Worm (Caenorhabditis elegans) whole organism, L1 larva: ENCODE results near the gene F37C12.18.

Experiments
- C04F5.9 ChIP-seq: sonication (generic microtip); optimal IDR thresholded peaks from 2 replicates; lab custom pipeline; 2016; ENCODE audit warnings: missing genetic modification characterization, missing compliant biosample characterization
- C34B4.2 ChIP-seq: sonication (generic microtip); optimal IDR thresholded peaks from 2 replicates; lab custom pipeline; 2017; ENCODE audit warnings: mild to moderate bottlenecking, missing genetic modification characterization, missing compliant biosample characterization
- F16B12.6 ChIP-seq: fragments of 150-350 bp; optimal IDR thresholded peaks from 2 replicates; lab custom pipeline; 2014; ENCODE audit warnings: missing biosample characterization, missing genetic modification characterization
- aha-1 ChIP-seq: fragments of 150-350 bp; optimal IDR thresholded peaks from 2 replicates; lab custom pipeline; 2014; ENCODE audit warnings: missing biosample characterization, missing genetic modification characterization
- alr-1 ChIP-seq: fragments of 200-800 bp; sonication (Bioruptor generic); optimal IDR thresholded peaks from 2 replicates; lab custom pipeline; 2018; ENCODE audit warnings: borderline replicate concordance, mild to moderate bottlenecking, missing genetic modification characterization, missing compliant biosample characterization
- ceh-88 ChIP-seq: fragments of 200-800 bp; sonication (Bioruptor generic); IDR thresholded peaks from 2 replicates; pipeline ENCODE4 v1.3.6; 2022; ENCODE audit warnings: missing genetic modification characterization, missing compliant biosample characterization
- ceh-90 ChIP-seq: sonication (generic microtip); optimal IDR thresholded peaks from 2 replicates; lab custom pipeline; 2016; ENCODE audit warnings: missing genetic modification characterization, missing compliant biosample characterization
- dpl-1 ChIP-seq, 3 experiments: fragments of 150-350 bp in 2 of 3; sonication (generic microtip) in 1 of 3; optimal IDR thresholded peaks; 2 replicates each; lab custom pipeline; 2014 to 2017; ENCODE audit warnings: missing biosample characterization in 3 of 3, missing genetic modification characterization in 3 of 3, missing genetic modification reagents in 3 of 3
- efl-1 ChIP-seq, 4 experiments: fragments of 150-350 bp; optimal IDR thresholded peaks in 3 of 4; peaks in 1 of 4; 1 replicate in 1 of 4; 2 replicates in 3 of 4; lab custom pipeline; 2014; ENCODE audit warnings: missing biosample characterization in 2 of 4, missing genetic modification characterization in 2 of 4, missing genetic modification reagents in 2 of 4
- efl-3 ChIP-seq: fragments of 200-800 bp; sonication (Bioruptor generic); optimal IDR thresholded peaks from 2 replicates; lab custom pipeline; 2018; ENCODE audit warnings: mild to moderate bottlenecking, missing genetic modification characterization, missing compliant biosample characterization
- egl-27 ChIP-seq, 2 experiments: fragments of 150-350 bp in 1 of 2; sonication (generic microtip); optimal IDR thresholded peaks; 3 replicates each; lab custom pipeline; 2017 to 2018; ENCODE audit warnings: missing biosample characterization in 2 of 2, missing genetic modification characterization in 2 of 2, missing genetic modification reagents in 2 of 2
- elt-3 ChIP-seq, 6 experiments: fragments of 150-350 bp in 1 of 6; sonication (generic microtip); optimal IDR thresholded peaks; 2 replicates each; lab custom pipeline; 2017 to 2018; ENCODE audit warnings: missing biosample characterization in 6 of 6, missing genetic modification characterization in 6 of 6, inconsistent platforms in 1 of 6
- ets-5 ChIP-seq: fragments of 200-800 bp; sonication (Bioruptor generic); IDR thresholded peaks from 2 replicates; pipeline ENCODE4 v1.3.6; 2022; ENCODE audit warnings: missing genetic modification characterization, missing compliant biosample characterization
- fkh-10 ChIP-seq: sonication (generic microtip); optimal IDR thresholded peaks from 2 replicates; lab custom pipeline; 2017; ENCODE audit warnings: missing biosample characterization, missing genetic modification reagents, missing genetic modification characterization
- fkh-8 ChIP-seq: sonication (generic microtip); optimal IDR thresholded peaks from 2 replicates; lab custom pipeline; 2016; ENCODE audit warnings: mild to moderate bottlenecking, missing genetic modification characterization, missing compliant biosample characterization
- grh-1 ChIP-seq: fragments of 200-800 bp; sonication (Bioruptor generic); IDR thresholded peaks from 2 replicates; pipeline ENCODE4 v1.3.6; 2022; ENCODE audit warnings: missing genetic modification reagents, missing genetic modification characterization, missing compliant biosample characterization
- hlh-17 ChIP-seq: fragments of 200-800 bp; sonication (Bioruptor generic); optimal IDR thresholded peaks from 2 replicates; lab custom pipeline; 2018; ENCODE audit warnings: missing genetic modification characterization, mild to moderate bottlenecking, missing compliant biosample characterization, moderate library complexity, borderline replicate concordance
- irx-1 ChIP-seq: sonication (generic microtip); optimal IDR thresholded peaks from 2 replicates; lab custom pipeline; 2016; ENCODE audit warnings: missing genetic modification characterization, missing compliant biosample characterization
- jun-1 ChIP-seq: fragments of 150-350 bp; optimal IDR thresholded peaks from 2 replicates; lab custom pipeline; 2014; ENCODE audit warnings: missing biosample characterization, missing genetic modification reagents, missing genetic modification characterization
- lin-13 ChIP-seq: fragments of 150-350 bp; optimal IDR thresholded peaks from 2 replicates; lab custom pipeline; 2014; ENCODE audit warnings: missing biosample characterization, missing genetic modification reagents, missing genetic modification characterization
- lin-14 ChIP-seq: fragments of 200-800 bp; sonication (Bioruptor generic); optimal IDR thresholded peaks from 2 replicates; lab custom pipeline; 2018; ENCODE audit warnings: mild to moderate bottlenecking, missing genetic modification characterization, moderate library complexity, missing compliant biosample characterization
- lin-15B ChIP-seq: fragments of 150-350 bp; sonication (generic microtip); optimal IDR thresholded peaks from 3 replicates; lab custom pipeline; 2014; ENCODE audit warnings: missing biosample characterization, missing genetic modification characterization
- lin-39 ChIP-seq: fragments of 150-350 bp; optimal IDR thresholded peaks from 2 replicates; lab custom pipeline; 2014; ENCODE audit warnings: missing biosample characterization, missing genetic modification reagents, missing genetic modification characterization
- lir-3 ChIP-seq: sonication (generic microtip); optimal IDR thresholded peaks from 2 replicates; lab custom pipeline; 2016; ENCODE audit warnings: mild to moderate bottlenecking, missing genetic modification characterization, moderate library complexity, missing compliant biosample characterization; ENCODE audit not compliant: poor library complexity
- lsy-2 ChIP-seq, 2 experiments: fragments of 150-350 bp; optimal IDR thresholded peaks; 2 replicates each; lab custom pipeline; 2014; ENCODE audit warnings: missing biosample characterization in 2 of 2, missing genetic modification characterization in 2 of 2
- nhr-12 ChIP-seq: sonication (generic microtip); optimal IDR thresholded peaks from 2 replicates; lab custom pipeline; 2017; ENCODE audit warnings: missing biosample characterization, missing genetic modification characterization
- nhr-19 ChIP-seq: fragments of 200-800 bp; sonication (Bioruptor generic); conservative IDR thresholded peaks from 2 replicates; pipeline ENCODE4 v1.3.6; 2022; ENCODE audit warnings: missing genetic modification characterization, missing compliant biosample characterization
- nhr-28 ChIP-seq: fragments of 150-350 bp; optimal IDR thresholded peaks from 2 replicates; lab custom pipeline; 2014; ENCODE audit warnings: missing biosample characterization, missing genetic modification characterization
- nhr-77 ChIP-seq: fragments of 150-350 bp; optimal IDR thresholded peaks from 2 replicates; lab custom pipeline; 2014; ENCODE audit warnings: missing biosample characterization, missing genetic modification characterization
- nhr-85 ChIP-seq: sonication (generic microtip); peaks from one replicate; lab custom pipeline; 2016; ENCODE audit warnings: missing genetic modification characterization, inconsistent platforms, missing compliant biosample characterization
- pax-3 ChIP-seq: fragments of 200-800 bp; sonication (Bioruptor generic); optimal IDR thresholded peaks from 2 replicates; lab custom pipeline; 2018; ENCODE audit warnings: mild to moderate bottlenecking, missing genetic modification characterization, moderate library complexity, missing compliant biosample characterization
- snu-23 ChIP-seq: sonication (generic microtip); optimal IDR thresholded peaks from 2 replicates; lab custom pipeline; 2016; ENCODE audit warnings: missing genetic modification characterization, missing compliant biosample characterization
- sox-4 ChIP-seq: sonication (generic microtip); optimal IDR thresholded peaks from 2 replicates; lab custom pipeline; 2016; ENCODE audit warnings: missing genetic modification characterization, missing compliant biosample characterization
- sptf-1 ChIP-seq: fragments of 150-350 bp; optimal IDR thresholded peaks from 2 replicates; lab custom pipeline; 2014; ENCODE audit warnings: missing biosample characterization, missing genetic modification characterization
- tbx-2 ChIP-seq: sonication (generic microtip); optimal IDR thresholded peaks from 2 replicates; lab custom pipeline; 2016; ENCODE audit warnings: missing genetic modification characterization, missing compliant biosample characterization
- tlp-1 ChIP-seq: fragments of 150-350 bp; optimal IDR thresholded peaks from 2 replicates; lab custom pipeline; 2014; ENCODE audit warnings: missing biosample characterization, missing genetic modification characterization
- unc-86 ChIP-seq: sonication (generic microtip); optimal IDR thresholded peaks from 2 replicates; lab custom pipeline; 2016; ENCODE audit warnings: missing genetic modification characterization, missing compliant biosample characterization
- unc-98 ChIP-seq: fragments of 200-800 bp; sonication (Bioruptor generic); IDR thresholded peaks from 2 replicates; pipeline ENCODE4 v1.3.6; 2022; ENCODE audit warnings: missing genetic modification characterization, missing compliant biosample characterization
- xbp-1 ChIP-seq: sonication (generic microtip); optimal IDR thresholded peaks from 2 replicates; lab custom pipeline; 2016; ENCODE audit warnings: missing genetic modification characterization, missing compliant biosample characterization
- zag-1 ChIP-seq: fragments of 150-350 bp; optimal IDR thresholded peaks from 2 replicates; lab custom pipeline; 2014; ENCODE audit warnings: missing biosample characterization, missing genetic modification characterization
- zip-4 ChIP-seq: fragments of 200-800 bp; sonication (Bioruptor generic); optimal IDR thresholded peaks from 2 replicates; lab custom pipeline; 2018; ENCODE audit warnings: mild to moderate bottlenecking, missing genetic modification characterization, moderate library complexity, missing compliant biosample characterization

F37C12.18 gene

DNA sequence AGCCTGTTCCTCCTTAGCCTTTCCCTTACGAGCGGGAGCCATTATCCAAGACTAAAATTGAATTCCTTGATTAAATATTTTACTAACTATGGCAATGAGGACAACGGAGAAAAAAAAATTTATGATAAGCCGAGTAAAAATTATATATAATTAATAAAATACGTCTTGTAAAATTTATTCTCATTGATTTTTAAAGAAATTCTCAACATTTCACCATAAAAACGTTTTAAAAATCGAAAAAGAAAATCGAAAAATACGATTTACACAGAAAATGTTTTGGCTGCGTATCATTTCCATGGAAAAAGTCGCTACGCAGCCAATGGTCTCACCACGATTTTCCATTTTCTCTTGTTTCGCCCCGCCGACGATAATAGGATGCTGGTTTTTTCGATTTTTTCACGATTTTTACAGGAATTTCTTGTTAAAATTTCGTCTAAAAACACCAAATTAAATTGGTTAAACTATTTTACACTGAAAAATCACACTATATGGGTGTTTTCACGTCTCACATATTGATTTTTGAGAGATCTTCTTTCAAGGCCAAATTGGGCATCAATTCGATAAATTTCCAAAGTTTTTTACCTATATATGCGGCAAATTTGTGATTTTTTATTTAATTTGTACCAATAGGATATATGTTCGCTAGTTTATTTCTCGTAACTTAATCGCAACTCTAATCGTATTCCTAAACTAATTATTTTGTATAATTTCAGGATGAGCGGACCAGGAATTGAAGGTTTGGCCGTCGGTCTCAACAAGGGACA is 15.5 kb downstream of the F37C12.18 start, which contains the start of the genes rps-14 and rpl-36 (continued):
- TF ChIP-seq elt-3 (tag; optimal IDR thresholded peaks at IDR 0.05; lab: Kevin White, UChicago) (peak in 3 of 6 experiments; percentile 76 to 94 (median 88)), sox-4 (tag; lab: Kevin White, UChicago) (peak; percentile 59), alr-1 (no peak), jun-1 (peak; percentile 86), C04F5.9 (tag; lab: Kevin White, UChicago) (peak; percentile 78), C34B4.2 (tag; lab: Kevin White, UChicago) (no peak), tlp-1 (tag; lab: Kevin White, UChicago) (no peak), egl-27 (tag; optimal IDR thresholded peaks at IDR 0.05; lab: Kevin White, UChicago) (peak in 1 of 2 experiments; percentile 59), efl-3 (GFP tag; lab: Kevin White, UChicago) (no peak), fkh-8 (tag; lab: Kevin White, UChicago) (peak; percentile 88), ceh-90 (tag; lab: Kevin White, UChicago) (peak; percentile 34), sptf-1 (tag; lab: Kevin White, UChicago) (no peak), pax-3 (peak; percentile 72), nhr-77 (tag; lab: Kevin White, UChicago) (peak; percentile 90), zag-1 (tag; lab: Kevin White, UChicago) (peak; percentile 51), lin-14 (GFP tag; lab: Kevin White, UChicago) (peak; percentile 92), unc-86 (peak; percentile 80), nhr-28 (tag; lab: Kevin White, UChicago) (no peak), snu-23 (peak; percentile 95), lir-3 (tag; lab: Kevin White, UChicago) (peak; percentile 77), ceh-88 (peak; percentile 68), lin-13 (GFP tag; lab: Kevin White, UChicago) (peak; percentile 87), nhr-12 (tag; lab: Kevin White, UChicago) (no peak), lin-15B (tag; lab: Kevin White, UChicago) (peak; percentile 90), grh-1 (GFP tag; lab: Robert Waterston, UW) (peak; percentile 70), lin-39 (tag; lab: Kevin White, UChicago) (peak; percentile 62), irx-1 (peak; percentile 83), tbx-2 (tag; lab: Kevin White, UChicago) (peak; percentile 87), xbp-1 (peak; percentile 94), aha-1 (tag; lab: Kevin White, UChicago) (peak; percentile 77), fkh-10 (GFP tag; lab: Kevin White, UChicago) (peak; percentile 66), nhr-19 (peak; percentile 92), dpl-1 (GFP tag; optimal IDR thresholded peaks at IDR 0.05; lab: Kevin White, UChicago) (peak; percentile 83 to 86 (median 86))

DNA sequence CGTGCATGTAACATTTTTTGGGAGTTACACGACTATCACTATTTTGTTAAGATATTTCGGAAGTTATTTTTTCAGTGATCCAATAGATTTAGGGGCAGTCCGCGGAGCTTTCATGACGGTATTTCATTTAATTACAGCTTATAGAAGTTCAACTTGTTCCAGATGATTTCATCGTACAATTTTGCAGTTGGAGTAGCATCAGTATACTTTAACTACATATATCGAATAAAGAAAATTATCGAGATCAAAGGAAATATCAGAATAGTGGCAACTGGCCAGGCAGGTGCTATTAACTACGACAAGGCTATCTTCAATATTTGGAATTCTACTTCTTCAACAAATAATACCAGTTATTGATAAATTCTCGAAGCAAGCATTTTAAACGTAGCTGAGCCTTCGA is 16.7 kb downstream of the F37C12.18 start:
- TF ChIP-seq F16B12.6 (tag; lab: Kevin White, UChicago) (no peak), zip-4 (no peak), hlh-17 (GFP tag; lab: Kevin White, UChicago) (no peak), efl-1 (optimal IDR thresholded peaks at IDR 0.05; lab: Kevin White, UChicago) (no peak), efl-1 (GFP tag; optimal IDR thresholded peaks at IDR 0.05 in 1 of 2; lab: Kevin White, UChicago) (peak in 1 of 2 experiments; percentile 85), unc-98 (no peak), ets-5 (GFP tag; lab: Robert Waterston, UW) (no peak), lsy-2 (tag; optimal IDR thresholded peaks at IDR 0.05; lab: Kevin White, UChicago) (peak in 1 of 2 experiments; percentile 14), nhr-85 (tag; lab: Kevin White, UChicago) (peak; percentile 46)
